Fruit fly (Drosophila melanogaster) ovary, adult (tissue): ENCODE data around the gene Klp64D.

ENCODE experiments used
- CG17801 ChIP-seq: fragments of 200-800 bp; optimal IDR thresholded peaks from 2 replicates; lab custom pipeline; 2019; ENCODE audit warnings: missing biosample characterization, mild to moderate bottlenecking, missing genetic modification characterization, moderate library complexity; ENCODE audit not compliant: partially characterized antibody

Gene Klp64D

DNA sequence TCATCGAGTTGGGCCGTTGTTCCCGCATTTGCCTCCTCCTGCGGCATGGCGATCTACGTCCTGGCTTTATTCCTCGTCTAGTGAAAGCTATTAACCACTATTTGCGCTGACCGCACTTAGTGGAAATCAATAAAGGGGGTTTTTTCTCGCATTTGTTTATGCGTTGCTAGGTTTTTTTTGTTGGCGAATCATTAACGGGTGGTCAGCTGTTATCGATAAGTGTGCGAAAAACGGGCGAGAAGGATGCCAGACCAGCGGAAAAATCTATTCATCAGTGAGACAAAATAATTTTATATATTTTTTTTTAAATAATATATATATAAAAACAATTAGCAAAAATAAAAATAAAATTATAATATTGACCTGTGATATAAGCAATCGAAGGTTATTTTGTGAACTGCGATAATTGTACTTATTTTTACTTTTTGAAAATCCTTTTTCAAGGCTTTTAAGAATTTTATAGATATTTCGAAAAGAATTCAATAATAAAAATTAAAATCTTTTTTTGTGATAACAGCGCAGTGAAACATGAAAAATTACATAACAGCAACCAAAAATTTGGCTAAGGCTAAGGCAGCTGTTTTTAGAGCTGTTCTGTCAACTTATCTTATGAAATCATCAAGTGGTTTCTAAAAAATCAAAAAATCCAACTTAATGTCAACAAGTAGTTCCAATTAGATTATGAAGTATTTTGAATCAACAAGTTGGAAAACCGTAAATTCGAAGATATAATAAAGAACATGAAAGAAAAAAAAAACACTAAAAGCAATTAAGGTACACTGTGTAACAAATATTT, at the start of gene Klp64D:
TSS of gene Klp64D (minus strand) at position 185 of the 796 bp plus-strand sequence.
- TF ChIP-seq CG17801 (GFP tag; lab: Kevin White, UChicago): no peak

DNA sequence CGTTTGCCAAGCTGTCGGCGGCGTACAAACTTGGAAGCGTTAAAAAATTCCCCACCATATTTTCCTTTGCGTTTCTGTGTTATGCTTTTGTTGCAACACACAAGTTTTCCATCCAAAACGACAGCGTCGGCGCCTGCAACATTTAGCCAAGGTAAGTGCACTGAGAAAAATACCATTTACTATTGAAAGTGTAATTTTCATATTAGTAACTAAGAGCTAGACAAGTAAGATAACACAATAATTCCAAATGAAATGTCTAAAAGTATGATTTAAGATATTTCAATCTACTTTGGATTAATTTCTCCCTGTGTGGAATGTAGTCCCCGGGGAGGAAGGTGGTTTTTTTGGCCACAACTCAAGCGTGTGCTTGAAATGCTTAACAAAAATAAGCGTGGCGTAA, 26.6 kb upstream of the Klp64D start:
- TF ChIP-seq CG17801 (GFP tag; lab: Kevin White, UChicago): no peak

DNA sequence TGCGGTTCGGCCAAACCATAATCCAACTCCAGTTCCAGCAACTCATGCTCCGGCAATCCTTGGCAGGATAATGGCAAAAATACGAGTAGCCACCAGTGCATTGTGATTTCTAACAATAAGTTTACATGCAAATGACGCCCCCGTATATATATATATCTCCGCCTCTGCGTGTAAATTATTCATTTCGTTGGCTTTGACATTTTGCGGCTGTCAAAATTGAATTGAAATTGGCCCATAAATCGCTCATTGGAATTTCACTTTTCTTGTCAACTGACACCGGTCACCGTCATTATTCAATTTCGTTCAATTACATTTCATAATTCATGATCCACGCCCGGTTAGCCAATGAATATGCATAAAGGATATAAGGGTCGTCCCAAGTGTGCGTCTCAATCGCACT, 23.5 kb upstream of the Klp64D start, which contains the start of gene Ir64a:
TSS of gene Ir64a (minus strand) at position 101 of the 400 bp plus-strand sequence.
- TF ChIP-seq CG17801 (GFP tag; lab: Kevin White, UChicago): no peak

DNA sequence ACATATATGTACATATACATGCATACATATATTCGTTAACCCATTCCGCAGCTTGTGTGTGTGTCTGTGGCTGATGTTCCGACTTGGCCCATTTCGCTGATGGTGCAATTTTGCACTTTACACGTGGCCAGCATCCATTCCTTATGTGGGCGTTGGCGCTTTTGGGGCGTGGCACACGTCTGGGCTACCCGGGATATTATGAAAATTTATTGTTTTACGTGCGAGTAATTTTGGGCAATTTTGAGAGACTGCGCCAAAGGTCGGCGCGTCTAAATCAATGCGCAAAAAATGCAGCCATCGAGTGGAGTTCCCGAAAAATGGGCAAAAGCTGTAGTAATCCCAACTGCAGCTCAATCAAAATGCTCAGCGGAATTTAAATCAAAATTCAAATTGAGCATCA, 12.9 kb upstream of the Klp64D start:
- TF ChIP-seq CG17801 (GFP tag; lab: Kevin White, UChicago): no peak

DNA sequence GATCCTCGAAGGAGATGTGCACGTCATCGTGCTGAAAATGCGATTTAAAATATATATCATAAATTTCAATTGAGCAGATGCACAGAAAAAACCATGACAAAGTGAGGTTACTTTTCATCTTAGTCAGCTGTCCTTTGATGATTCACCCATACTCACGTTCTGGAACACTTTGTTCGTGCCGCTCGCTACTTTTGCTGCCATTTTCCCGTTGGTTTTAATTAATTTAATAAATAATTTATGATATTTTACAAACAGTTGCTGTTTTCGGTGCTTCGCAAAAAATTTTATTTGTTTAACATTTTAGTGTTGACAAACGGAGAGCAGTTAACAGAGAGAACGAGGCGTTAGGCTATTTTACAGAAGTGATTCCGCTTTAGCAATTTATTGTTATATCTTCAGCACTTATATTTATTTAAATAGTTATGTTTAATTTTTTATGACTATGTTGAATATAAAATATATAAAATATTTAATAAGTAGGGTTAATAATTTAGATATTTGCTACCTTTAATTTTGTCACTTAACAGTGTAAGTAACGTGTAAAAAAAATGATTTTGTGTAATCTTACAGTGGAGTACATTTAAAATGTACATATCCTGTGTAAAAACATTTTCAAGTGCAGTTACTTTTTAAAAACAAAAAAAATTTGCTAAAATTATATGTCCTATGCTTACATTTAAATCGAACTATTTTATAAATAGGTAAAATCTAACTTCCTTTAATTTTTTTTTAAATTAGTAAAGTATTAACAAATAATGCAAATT, 8.7 kb upstream of the Klp64D start, which contains the start of gene Pfdn4:
TSS of gene Pfdn4 (minus strand) at position 265 of the 764 bp plus-strand sequence.
- no peak for TF ChIP-seq CG17801 (GFP tag; lab: Kevin White, UChicago)

DNA sequence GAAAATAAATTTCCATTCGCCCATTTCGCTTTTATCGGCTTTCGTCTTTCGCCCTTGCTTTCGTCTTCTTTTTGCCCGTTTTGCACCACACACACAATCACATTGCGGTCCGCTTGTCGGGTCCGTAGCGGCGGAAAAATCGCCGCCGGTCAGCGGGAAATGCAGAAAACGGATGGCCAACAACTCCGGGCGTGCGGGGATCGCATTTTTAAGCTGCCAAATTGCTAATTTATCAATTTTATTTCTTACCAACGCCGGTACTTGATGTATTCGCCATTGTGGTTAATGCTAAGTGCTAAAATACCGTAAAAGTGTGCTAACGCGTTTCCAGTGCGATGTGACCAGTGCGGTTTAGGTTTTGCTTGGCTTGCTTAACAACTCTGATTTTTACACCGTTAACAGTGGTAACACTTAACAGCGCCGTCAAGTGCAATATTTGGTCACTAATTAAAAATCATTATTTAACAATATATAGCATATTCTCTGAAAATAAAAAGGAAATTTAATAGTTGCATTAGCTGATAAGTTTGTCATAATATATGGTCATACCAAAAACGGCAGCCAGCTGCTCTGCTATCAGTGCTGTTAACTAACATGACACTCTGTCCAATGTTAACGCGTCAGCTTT, 6.8 kb upstream of the Klp64D start, which contains the start of the genes Uev1A and Membrin:
TSS of gene Uev1A (minus strand) at position 346 of the 628 bp plus-strand sequence.
TSS of gene Membrin (plus strand) at position 576 of the 628 bp plus-strand sequence.
- TF ChIP-seq CG17801 (GFP tag; lab: Kevin White, UChicago): peak; percentile 19

DNA sequence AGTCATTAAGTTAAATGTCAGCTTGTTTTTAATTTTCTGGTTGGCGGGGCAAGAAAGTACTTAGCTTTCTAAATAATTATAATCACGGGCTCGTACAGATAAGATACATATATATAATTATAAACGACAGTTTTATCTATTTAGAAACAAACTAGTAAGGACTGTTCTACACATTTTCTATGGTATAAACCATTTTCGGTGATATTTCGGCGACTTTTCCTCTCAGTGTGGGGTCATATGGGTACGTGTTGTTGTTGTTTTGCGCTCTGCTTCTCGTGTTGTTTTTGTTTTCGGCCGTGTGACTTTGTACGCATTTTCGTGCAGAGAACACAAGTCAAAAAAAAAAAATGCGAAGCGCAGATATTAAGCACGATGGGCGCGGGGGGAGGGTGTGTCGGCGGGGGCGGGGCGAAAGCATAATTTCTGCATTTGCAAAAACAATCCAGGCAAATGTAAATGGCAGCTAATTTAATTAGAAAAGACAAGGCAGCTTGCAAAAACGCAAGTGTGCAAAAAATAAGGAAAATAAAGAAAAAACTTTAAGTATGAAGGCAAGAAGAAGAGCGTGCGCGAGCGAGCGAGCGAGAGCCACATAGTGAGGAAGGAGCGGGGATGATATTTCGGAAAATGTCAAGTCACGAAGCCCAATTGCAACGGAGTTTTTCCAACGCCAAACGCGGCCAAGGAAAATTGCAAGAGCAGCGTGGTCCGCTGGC, 6.1 kb upstream of the Klp64D start:
- TF ChIP-seq CG17801 (GFP tag; lab: Kevin White, UChicago): peak; percentile 34

DNA sequence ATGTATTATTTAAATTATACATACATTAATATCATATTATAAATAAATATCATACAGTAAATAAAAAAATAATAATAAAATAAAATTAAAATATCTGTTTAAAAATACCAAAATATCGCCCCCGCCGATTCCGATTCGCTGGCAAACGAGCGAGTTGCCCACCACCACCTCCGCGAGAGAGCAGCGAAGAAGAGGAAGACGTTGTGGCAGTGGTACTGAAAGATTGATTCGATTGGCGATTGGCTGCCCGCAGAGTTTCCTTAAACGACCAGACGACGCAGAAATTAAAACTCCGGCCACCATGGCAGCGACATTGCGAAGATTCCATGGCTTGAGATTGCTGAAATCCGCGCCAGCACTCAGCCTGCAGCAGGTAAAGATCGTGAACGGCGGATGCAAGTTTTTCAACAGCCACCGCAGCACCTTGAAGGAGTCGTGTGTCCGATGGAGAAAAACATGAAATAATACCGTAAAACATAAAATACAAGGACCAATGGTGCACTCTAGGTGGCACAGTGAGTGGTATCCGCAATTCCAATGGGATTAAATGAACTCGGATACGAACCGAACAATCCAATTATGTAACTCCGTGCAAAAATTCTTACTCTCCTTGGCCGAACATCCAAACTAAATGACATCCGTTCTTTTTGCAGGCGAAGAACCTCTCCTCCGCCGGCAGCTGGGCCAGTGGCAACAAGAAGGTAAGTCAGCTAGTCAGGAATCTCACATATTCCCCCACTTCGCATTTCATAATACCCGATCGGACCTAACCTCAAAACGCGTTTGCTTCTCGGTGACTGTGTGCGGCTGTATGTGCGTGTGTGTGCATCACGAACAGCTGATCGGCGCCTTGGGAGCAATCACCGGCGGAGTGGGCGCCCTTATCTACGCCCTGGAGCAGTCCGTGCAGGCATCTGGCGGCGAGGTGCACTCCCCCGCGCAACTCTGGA, 1.1 kb upstream of the Klp64D start, which contains the start of gene Cyt-c1:
TSS of gene Cyt-c1 (plus strand) at position 173 of the 950 bp plus-strand sequence.
- TF ChIP-seq CG17801 (GFP tag; lab: Kevin White, UChicago): peak; percentile 4

DNA sequence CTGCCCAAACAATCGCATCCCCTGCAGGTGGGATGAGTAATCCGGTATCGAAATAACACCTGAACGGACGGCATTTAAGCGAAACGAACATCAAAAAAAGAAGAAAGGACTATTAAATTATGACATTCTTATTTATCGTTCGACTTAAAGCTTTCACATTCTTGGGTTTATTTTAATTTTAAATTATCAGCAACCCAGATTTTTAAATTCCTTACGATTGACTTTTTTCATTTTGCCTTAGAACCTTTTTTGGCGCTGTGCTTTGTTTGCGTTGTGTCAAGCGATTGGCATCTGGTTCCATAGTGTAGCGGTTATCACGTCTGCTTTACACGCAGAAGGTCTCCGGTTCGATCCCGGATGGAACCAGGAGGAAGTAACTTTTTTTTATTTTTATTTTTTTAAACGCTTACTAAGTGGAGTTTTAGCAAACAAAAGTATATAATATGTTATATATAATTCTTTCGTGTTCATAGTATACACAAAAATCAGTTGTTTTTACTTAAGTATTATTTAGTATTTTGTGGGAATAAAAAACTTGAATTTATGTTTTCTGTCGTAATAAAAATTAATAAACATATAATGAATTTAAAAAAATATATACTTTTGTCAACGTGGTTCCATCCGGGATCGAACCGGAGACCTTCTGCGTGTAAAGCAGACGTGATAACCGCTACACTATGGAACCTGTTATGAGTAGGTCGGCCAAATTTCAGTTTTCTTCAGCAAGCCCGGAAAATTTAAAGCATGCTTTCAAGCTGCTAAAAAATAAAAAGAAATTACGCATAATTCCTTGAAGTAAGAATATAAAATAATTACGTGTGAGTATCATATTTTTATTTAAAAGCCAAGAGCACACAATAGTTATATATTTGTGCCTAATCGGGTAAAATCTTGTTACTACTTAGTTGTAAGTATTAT, 2.9 kb downstream of the Klp64D start:
- peak; percentile 22 for TF ChIP-seq CG17801 (GFP tag; lab: Kevin White, UChicago)

DNA sequence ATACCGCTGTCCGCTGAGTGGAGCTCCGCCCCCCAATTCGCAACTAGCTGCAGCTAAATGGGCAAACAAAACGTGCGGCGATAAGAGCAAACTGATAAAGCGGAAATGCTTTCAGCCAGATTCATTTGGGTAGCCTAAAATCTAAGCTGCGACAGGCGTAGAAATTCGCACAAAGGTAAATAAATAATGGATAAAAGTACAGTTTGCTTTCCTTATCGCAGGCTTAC, 3.5 kb downstream of the Klp64D start, which contains the start of gene lama:
TSS of gene lama (minus strand) at position 101 of the 227 bp plus-strand sequence.
- no peak for TF ChIP-seq CG17801 (GFP tag; lab: Kevin White, UChicago)

DNA sequence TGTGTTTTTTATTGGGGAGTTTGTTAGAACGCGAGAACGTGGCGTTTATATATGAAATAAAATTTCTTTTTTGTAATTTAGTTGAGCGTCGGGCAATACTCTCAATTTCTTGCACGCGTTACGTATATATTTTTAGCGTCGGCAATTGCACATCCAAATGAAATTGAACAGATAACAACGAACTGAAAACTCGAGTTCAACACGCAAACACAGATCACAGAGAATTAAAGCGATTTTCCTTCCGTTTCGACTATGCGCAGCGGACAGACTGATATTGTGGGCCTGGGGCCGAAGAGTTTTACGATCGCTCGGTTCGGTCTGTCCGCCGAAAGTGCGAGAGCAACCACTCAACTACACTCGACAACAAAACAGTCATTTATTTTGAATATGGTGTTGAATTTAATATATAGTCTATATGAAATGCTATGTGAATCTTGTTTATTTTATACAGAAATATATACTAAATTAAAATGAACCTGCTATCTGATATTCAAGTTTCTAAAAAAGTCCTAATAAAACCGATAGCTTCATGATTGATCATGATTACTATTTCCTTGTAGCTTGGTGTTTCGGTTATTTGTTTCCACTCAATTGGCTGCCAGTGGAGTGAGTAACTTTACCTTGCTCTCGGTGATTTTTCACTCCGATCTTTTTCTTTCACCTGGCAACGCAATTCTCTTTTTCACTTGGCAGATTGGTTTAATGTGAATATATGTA, 4.0 kb downstream of the Klp64D start, which contains the start of gene CG46456:
TSS of gene CG46456 (minus strand) at position 273 of the 717 bp plus-strand sequence.
- peak; percentile 97 for TF ChIP-seq CG17801 (GFP tag; lab: Kevin White, UChicago)

DNA sequence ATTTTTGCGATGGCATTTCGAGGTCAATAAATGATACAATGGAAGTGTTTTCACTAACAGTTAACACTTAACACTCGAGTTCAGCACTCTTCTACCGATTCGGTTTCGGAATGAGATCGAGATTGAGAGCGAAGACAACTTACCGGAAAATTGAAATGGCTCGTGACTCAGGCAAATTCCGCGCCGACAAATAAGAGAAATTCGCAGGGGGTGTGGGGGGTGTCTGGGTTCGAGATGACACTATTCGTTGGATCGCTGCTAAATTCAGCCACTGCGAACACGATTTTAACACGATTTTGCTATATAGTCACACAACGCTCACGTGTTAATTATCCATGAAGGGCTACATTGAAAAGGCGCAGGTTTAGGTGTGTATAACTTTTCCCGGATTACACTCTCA, 4.7 kb downstream of the Klp64D start:
- TF ChIP-seq CG17801 (GFP tag; lab: Kevin White, UChicago): no peak
